Worm (Caenorhabditis elegans) whole organism, L1 larva: ENCODE measurements around the gene Y105C5B.15.
A peak's percentile ranks its signal among the peaks of the same experiment; 100 is the strongest.

Experiments
- ceh-90 ChIP-seq: sonication (generic microtip); optimal IDR thresholded peaks from 2 replicates; lab custom pipeline; 2016; ENCODE audit warnings: missing genetic modification characterization, missing compliant biosample characterization
- egl-27 ChIP-seq, 2 experiments: fragments of 150-350 bp in 1 of 2; sonication (generic microtip); optimal IDR thresholded peaks; 3 replicates each; lab custom pipeline; 2017 to 2018; ENCODE audit warnings: missing biosample characterization in 2 of 2, missing genetic modification characterization in 2 of 2, missing genetic modification reagents in 2 of 2
- elt-3 ChIP-seq, 6 experiments: fragments of 150-350 bp in 1 of 6; sonication (generic microtip); optimal IDR thresholded peaks; 2 replicates each; lab custom pipeline; 2017 to 2018; ENCODE audit warnings: missing biosample characterization in 6 of 6, missing genetic modification characterization in 6 of 6, inconsistent platforms in 1 of 6
- ets-5 ChIP-seq: fragments of 200-800 bp; sonication (Bioruptor generic); IDR thresholded peaks from 2 replicates; pipeline ENCODE4 v1.3.6; 2022; ENCODE audit warnings: missing genetic modification characterization, missing compliant biosample characterization
- fos-1 ChIP-seq: fragments of 150-350 bp; optimal IDR thresholded peaks from 2 replicates; lab custom pipeline; 2014; ENCODE audit warnings: missing biosample characterization, missing genetic modification characterization
- lin-14 ChIP-seq: fragments of 200-800 bp; sonication (Bioruptor generic); optimal IDR thresholded peaks from 2 replicates; lab custom pipeline; 2018; ENCODE audit warnings: mild to moderate bottlenecking, missing genetic modification characterization, moderate library complexity, missing compliant biosample characterization
- lin-39 ChIP-seq: fragments of 150-350 bp; optimal IDR thresholded peaks from 2 replicates; lab custom pipeline; 2014; ENCODE audit warnings: missing biosample characterization, missing genetic modification reagents, missing genetic modification characterization
- snpc-4 ChIP-seq: fragments of 150-350 bp; optimal IDR thresholded peaks from 2 replicates; lab custom pipeline; 2014; ENCODE audit warnings: missing biosample characterization, missing genetic modification characterization
- unc-86 ChIP-seq: sonication (generic microtip); optimal IDR thresholded peaks from 2 replicates; lab custom pipeline; 2016; ENCODE audit warnings: missing genetic modification characterization, missing compliant biosample characterization
- xbp-1 ChIP-seq: sonication (generic microtip); optimal IDR thresholded peaks from 2 replicates; lab custom pipeline; 2016; ENCODE audit warnings: missing genetic modification characterization, missing compliant biosample characterization
- zag-1 ChIP-seq: fragments of 150-350 bp; optimal IDR thresholded peaks from 2 replicates; lab custom pipeline; 2014; ENCODE audit warnings: missing biosample characterization, missing genetic modification characterization
- ztf-11 ChIP-seq, 2 experiments: sonication (generic microtip); optimal IDR thresholded peaks; 2 replicates each; lab custom pipeline; 2016 to 2017; ENCODE audit warnings: missing genetic modification characterization in 2 of 2, missing biosample characterization in 1 of 2, missing compliant biosample characterization in 1 of 2

DNA sequence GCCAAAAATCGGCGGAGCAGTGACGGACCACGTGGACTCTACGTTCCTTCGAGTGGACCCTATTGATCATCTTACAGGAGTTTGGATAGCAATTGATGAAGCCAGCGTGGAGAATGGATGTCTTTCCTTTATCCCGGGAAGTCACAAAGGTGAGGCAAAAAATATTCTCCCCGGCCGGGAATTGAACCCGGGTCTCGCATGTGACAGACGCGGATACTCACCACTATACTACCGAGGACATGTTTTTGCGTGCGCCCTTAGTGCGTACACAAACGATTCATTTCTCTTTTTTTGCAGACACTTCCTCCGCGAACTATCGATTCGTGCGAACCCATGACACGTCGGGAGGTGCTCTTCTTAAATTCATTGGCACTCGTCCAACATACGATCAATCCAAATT lies 20.6 kb upstream of the Y105C5B.15 start:
- TF ChIP-seq unc-86 (tag; lab: Kevin White, UChicago): no peak
- peak in 1 of 6 experiments; percentile 3 for TF ChIP-seq elt-3 (tag; optimal IDR thresholded peaks at IDR 0.05; lab: Kevin White, UChicago)
- TF ChIP-seq egl-27 (tag; optimal IDR thresholded peaks at IDR 0.05; lab: Kevin White, UChicago): no peak
- TF ChIP-seq zag-1 (tag; lab: Kevin White, UChicago): no peak
- TF ChIP-seq lin-39: no peak
- no peak for TF ChIP-seq fos-1 (tag; lab: Kevin White, UChicago)
- TF ChIP-seq ztf-11 (tag; optimal IDR thresholded peaks at IDR 0.05; lab: Kevin White, UChicago): no peak
- no peak for TF ChIP-seq ceh-90 (tag; lab: Kevin White, UChicago)
- no peak for TF ChIP-seq lin-14 (GFP tag; lab: Kevin White, UChicago)
- no peak for TF ChIP-seq xbp-1
- no peak for TF ChIP-seq ets-5
- no peak for TF ChIP-seq snpc-4 (tag; lab: Kevin White, UChicago)
